Worm (Caenorhabditis elegans): Measurements from ENCODE around the gene egl-26.

DNA sequence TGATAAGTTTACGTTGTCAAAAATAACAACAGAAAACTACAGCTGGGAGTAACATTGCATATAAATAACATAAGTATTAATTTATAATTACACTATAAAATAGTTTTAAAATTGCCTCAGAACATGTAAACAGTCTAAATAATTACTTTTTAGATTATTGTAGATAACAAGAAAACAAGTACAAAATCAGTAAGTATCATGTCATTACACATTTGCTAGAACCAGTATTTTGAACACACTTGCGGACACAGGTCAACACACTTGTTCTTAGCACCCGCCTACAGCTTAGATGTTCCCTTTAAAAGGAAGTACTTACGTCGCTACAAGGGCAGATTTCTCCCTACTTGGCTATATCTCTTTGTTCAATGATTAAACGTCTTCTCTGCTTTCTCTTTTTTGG lies 35.5 kb upstream of the egl-26 start, which contains the start of gene F23F1.2:
- TF ChIP-seq snpc-4 (tag; optimal IDR thresholded peaks at IDR 0.05) (no peak), ztf-11 (tag; optimal IDR thresholded peaks at IDR 0.05) (no peak), unc-62 (GFP tag; optimal IDR thresholded peaks at IDR 0.05) (no peak), lin-32 (GFP tag; optimal IDR thresholded peaks at IDR 0.05) (no peak), ceh-39 (tag; optimal IDR thresholded peaks at IDR 0.05) (no peak), sem-2 (GFP tag; optimal IDR thresholded peaks at IDR 0.05) (no peak)
